Comparison of ENCODE assay signal across 4 fruit fly cellular contexts in the genomic region with DNA sequence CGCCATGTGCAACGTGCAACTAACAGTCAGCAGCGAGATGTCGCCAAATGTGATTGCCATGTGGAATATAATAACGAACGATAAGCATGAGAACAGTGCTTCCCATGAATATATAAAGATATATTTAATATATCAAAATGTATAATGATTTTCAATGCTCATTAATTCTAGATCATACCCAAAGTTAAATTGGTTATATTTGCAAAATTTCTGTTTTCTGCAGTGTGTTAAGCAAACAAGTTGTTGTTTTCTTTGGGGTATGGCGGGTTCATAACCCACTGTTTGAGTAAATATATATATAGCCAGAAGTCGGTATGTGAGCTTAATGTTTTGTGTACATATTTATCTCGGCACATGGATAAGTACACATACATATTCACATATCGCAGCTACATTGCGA.
TF ChIP-seq lines count a peak whose summit lies in the region.

No protein-coding gene starts in this region.

- TF ChIP-seq CTCF in whole organism, embryonic (GFP tag; optimal IDR thresholded peaks at IDR 0.05; lab: Kevin White, UChicago) = no peak

TF ChIP-seq in whole organism, adult, 20 proteins besides CTCF, POLR2A, EP300 and RAD21:
- TF ChIP-seq ovo (GFP tag; optimal IDR thresholded peaks at IDR 0.05; lab: Kevin White, UChicago) (no peak), kay (GFP tag; lab: Kevin White, UChicago; ENCODE audit: borderline replicate concordance) (peak; percentile 43)

TF ChIP-seq in whole organism, embryonic, 481 proteins besides CTCF, POLR2A, EP300 and RAD21 (continues in another document):
- peak; percentile 10 for TF ChIP-seq CG6813 (GFP tag; optimal IDR thresholded peaks at IDR 0.05; lab: Kevin White, UChicago)
- TF ChIP-seq ssp (GFP tag; IDR thresholded peaks at IDR 0.05; lab: Robert Waterston, UW) = no peak
- no peak for TF ChIP-seq bbx (GFP tag; IDR thresholded peaks at IDR 0.05; lab: Robert Waterston, UW; ENCODE audit: partially characterized antibody)
- no peak for TF ChIP-seq vnd (GFP tag; IDR thresholded peaks at IDR 0.05; lab: Robert Waterston, UW; ENCODE audit: partially characterized antibody)
- no peak for TF ChIP-seq dpn (GFP tag; optimal IDR thresholded peaks at IDR 0.05; lab: Kevin White, UChicago)
- no peak; the same call in 2 of the 3 replicates for TF ChIP-seq B-H1 (GFP tag; IDR thresholded peaks at IDR 0.05; lab: Robert Waterston, UW)
- no peak for TF ChIP-seq HHEX (GFP tag; optimal IDR thresholded peaks at IDR 0.05; lab: Kevin White, UChicago)
- TF ChIP-seq CG13296 (GFP tag; optimal IDR thresholded peaks at IDR 0.05; lab: Kevin White, UChicago) = peak; percentile 43
- TF ChIP-seq HmgD (GFP tag; optimal IDR thresholded peaks at IDR 0.05; lab: Kevin White, UChicago) = no peak
- no peak for TF ChIP-seq Meics (GFP tag; optimal IDR thresholded peaks at IDR 0.05; lab: Kevin White, UChicago)
- TF ChIP-seq CG17612 (GFP tag; IDR thresholded peaks at IDR 0.05; lab: Robert Waterston, UW) = no peak
- no peak for TF ChIP-seq CG1233 (GFP tag; optimal IDR thresholded peaks at IDR 0.05; lab: Kevin White, UChicago)
- no peak for TF ChIP-seq wor (GFP tag; IDR thresholded peaks at IDR 0.05; lab: Robert Waterston, UW)
- no peak for TF ChIP-seq hkb (optimal IDR thresholded peaks at IDR 0.05; lab: Kevin White, UChicago)
- peak; percentile 52 for TF ChIP-seq hkb (GFP tag; IDR thresholded peaks at IDR 0.05; lab: Robert Waterston, UW)
- no peak for TF ChIP-seq CHES-1-like (GFP tag; optimal IDR thresholded peaks at IDR 0.05; lab: Kevin White, UChicago)
- peak; percentile 50 for TF ChIP-seq CG17359 (tag; optimal IDR thresholded peaks at IDR 0.05; lab: Kevin White, UChicago)
- peak; percentile 16 for TF ChIP-seq CG7987 (GFP tag; optimal IDR thresholded peaks at IDR 0.05; lab: Kevin White, UChicago)
- TF ChIP-seq HLH3B (GFP tag; IDR thresholded peaks at IDR 0.05; lab: Robert Waterston, UW) = peak; percentile 19; the same call in 1 of the 2 replicates
- peak; percentile 22 for TF ChIP-seq fd64A (GFP tag; optimal IDR thresholded peaks at IDR 0.05; lab: Kevin White, UChicago)
- TF ChIP-seq pan (optimal IDR thresholded peaks at IDR 0.05; lab: Kevin White, UChicago) = no peak
- TF ChIP-seq pan (GFP tag; optimal IDR thresholded peaks at IDR 0.05 in 1 of 2, IDR thresholded peaks at IDR 0.05 in 1 of 2) = peak in 1 of 2 experiments; percentile 25
- peak; percentile 3 for TF ChIP-seq CG15514 (GFP tag; optimal IDR thresholded peaks at IDR 0.05; lab: Kevin White, UChicago)
- TF ChIP-seq Asciz (GFP tag; optimal IDR thresholded peaks at IDR 0.05; lab: Kevin White, UChicago) = peak; percentile 34
- peak; percentile 38 for TF ChIP-seq tap (tag; optimal IDR thresholded peaks at IDR 0.05; lab: Kevin White, UChicago)
- TF ChIP-seq ATbp (GFP tag; optimal IDR thresholded peaks at IDR 0.05; lab: Kevin White, UChicago) = peak; percentile 30
- no peak for TF ChIP-seq CG12769 (tag; optimal IDR thresholded peaks at IDR 0.05; lab: Kevin White, UChicago)
- peak; percentile 36 for TF ChIP-seq lab (GFP tag; optimal IDR thresholded peaks at IDR 0.05; lab: Kevin White, UChicago)

TF ChIP-seq in whole organism, prepupa, 60 proteins besides CTCF, POLR2A, EP300 and RAD21:
- TF ChIP-seq CG15336 (GFP tag; IDR thresholded peaks at IDR 0.05; lab: Robert Waterston, UW) = peak; percentile 57; the same call in 1 of the 2 replicates
- TF ChIP-seq vri (GFP tag; optimal IDR thresholded peaks at IDR 0.05; lab: Kevin White, UChicago) = no peak
- TF ChIP-seq CG7368 (GFP tag; optimal IDR thresholded peaks at IDR 0.05; lab: Kevin White, UChicago) = peak; percentile 10
- TF ChIP-seq CG11762 (GFP tag; optimal IDR thresholded peaks at IDR 0.05; lab: Kevin White, UChicago; ENCODE audit: insufficient read depth) = peak; percentile 2
- no peak for TF ChIP-seq CG3032 (tag; optimal IDR thresholded peaks at IDR 0.05; lab: Kevin White, UChicago)
- peak; percentile 17 for TF ChIP-seq CG4318 (GFP tag; optimal IDR thresholded peaks at IDR 0.05; lab: Kevin White, UChicago)
- TF ChIP-seq CG8319 (GFP tag; optimal IDR thresholded peaks at IDR 0.05; lab: Kevin White, UChicago) = no peak
- peak; percentile 66; the same call in 1 of the 3 replicates for TF ChIP-seq eg (GFP tag; IDR thresholded peaks at IDR 0.05; lab: Robert Waterston, UW)
- TF ChIP-seq CG8119 (GFP tag; IDR thresholded peaks at IDR 0.05; lab: Robert Waterston, UW) = peak; percentile 62
- TF ChIP-seq Hr4 (GFP tag; optimal IDR thresholded peaks at IDR 0.05; lab: Kevin White, UChicago) = no peak
- TF ChIP-seq CG6163 (GFP tag; IDR thresholded peaks at IDR 0.05; lab: Robert Waterston, UW) = peak; percentile 70; the same call in 2 of the 3 replicates
- TF ChIP-seq CG6808 (GFP tag; optimal IDR thresholded peaks at IDR 0.05; lab: Kevin White, UChicago) = peak; percentile 1
- no peak for TF ChIP-seq Ets96B (tag; optimal IDR thresholded peaks at IDR 0.05; lab: Kevin White, UChicago)
- TF ChIP-seq Gug (GFP tag; IDR thresholded peaks at IDR 0.05; lab: Robert Waterston, UW) = peak; percentile 43; the same call in 1 of the 2 replicates
- no peak for TF ChIP-seq dac (GFP tag; optimal IDR thresholded peaks at IDR 0.05; lab: Kevin White, UChicago)
- no peak for TF ChIP-seq Sox15 (GFP tag; optimal IDR thresholded peaks at IDR 0.05; lab: Kevin White, UChicago)
- TF ChIP-seq svp (GFP tag; lab: Kevin White, UChicago) = no peak
- peak; percentile 14 for TF ChIP-seq acj6 (GFP tag; optimal IDR thresholded peaks at IDR 0.05; lab: Kevin White, UChicago)
- TF ChIP-seq CG10631 (GFP tag; optimal IDR thresholded peaks at IDR 0.05; lab: Kevin White, UChicago) = peak; percentile 19
- peak; percentile 15 for TF ChIP-seq CG6276 (GFP tag; optimal IDR thresholded peaks at IDR 0.05; lab: Kevin White, UChicago)
- TF ChIP-seq net (GFP tag; optimal IDR thresholded peaks at IDR 0.05; lab: Kevin White, UChicago) = peak; percentile 1

TF ChIP-seq in whole organism, pupa, 21 proteins besides CTCF, POLR2A, EP300 and RAD21:
- peak; percentile 51 for TF ChIP-seq CG32121 (GFP tag; IDR thresholded peaks at IDR 0.05; lab: Robert Waterston, UW)
- TF ChIP-seq Pif1A (GFP tag; optimal IDR thresholded peaks at IDR 0.05; lab: Kevin White, UChicago) = no peak
- no peak for TF ChIP-seq rn (GFP tag; IDR thresholded peaks at IDR 0.05; lab: Robert Waterston, UW)
- peak; percentile 60; the same call in 1 of the 3 replicates for TF ChIP-seq CG4496 (GFP tag; IDR thresholded peaks at IDR 0.05; lab: Robert Waterston, UW)
- TF ChIP-seq Pif1B (GFP tag; optimal IDR thresholded peaks at IDR 0.05; lab: Kevin White, UChicago) = no peak
- TF ChIP-seq CG8159 (tag; optimal IDR thresholded peaks at IDR 0.05; lab: Kevin White, UChicago) = peak; percentile 47
- peak; percentile 31; the same call in 1 of the 2 replicates for TF ChIP-seq Ets98B (GFP tag; IDR thresholded peaks at IDR 0.05; lab: Robert Waterston, UW)
- no peak for TF ChIP-seq D1 (tag; optimal IDR thresholded peaks at IDR 0.05; lab: Kevin White, UChicago)
- TF ChIP-seq CG15710 (tag; optimal IDR thresholded peaks at IDR 0.05; lab: Kevin White, UChicago) = no peak
